Worm (Caenorhabditis elegans) whole organism, late embryonic: Measurements from ENCODE around the gene hmgr-1.

Source experiments
- C08G9.2 ChIP-seq: sonication (generic microtip); optimal IDR thresholded peaks from 2 replicates; lab custom pipeline; 2016; ENCODE audit warnings: mild to moderate bottlenecking, missing genetic modification characterization, moderate library complexity, missing compliant biosample characterization
- F13H6.1 ChIP-seq: sonication (generic microtip); optimal IDR thresholded peaks from 2 replicates; lab custom pipeline; 2016; ENCODE audit warnings: missing genetic modification characterization, missing compliant biosample characterization
- K09A11.1 ChIP-seq: sonication (generic microtip); optimal IDR thresholded peaks from 2 replicates; lab custom pipeline; 2017; ENCODE audit warnings: antibody characterized with exemption, mild to moderate bottlenecking, missing genetic modification characterization, missing compliant biosample characterization; ENCODE audit not compliant: insufficient read depth
- Y22D7AL.16 ChIP-seq: sonication (generic microtip); optimal IDR thresholded peaks from 2 replicates; lab custom pipeline; 2016; ENCODE audit warnings: missing genetic modification characterization, missing compliant biosample characterization
- ahr-1 ChIP-seq: sonication (generic microtip); optimal IDR thresholded peaks from 2 replicates; lab custom pipeline; 2016; ENCODE audit warnings: missing genetic modification characterization, missing compliant biosample characterization
- ceh-14 ChIP-seq: sonication (generic microtip); optimal IDR thresholded peaks from 2 replicates; lab custom pipeline; 2016; ENCODE audit warnings: missing genotype, missing genetic modification characterization, missing compliant biosample characterization
- ceh-18 ChIP-seq: sonication (generic microtip); optimal IDR thresholded peaks from 2 replicates; lab custom pipeline; 2016; ENCODE audit warnings: missing genetic modification characterization, missing compliant biosample characterization
- ceh-19 ChIP-seq: fragments of 200-800 bp; sonication (Bioruptor generic); optimal IDR thresholded peaks from 2 replicates; lab custom pipeline; 2018; ENCODE audit warnings: mild to moderate bottlenecking, missing genetic modification characterization, missing compliant biosample characterization
- ceh-2 ChIP-seq: sonication (generic microtip); optimal IDR thresholded peaks from 2 replicates; lab custom pipeline; 2016; ENCODE audit warnings: missing genotype, missing genetic modification characterization, missing compliant biosample characterization
- ceh-24 ChIP-seq: sonication (generic microtip); optimal IDR thresholded peaks from 2 replicates; lab custom pipeline; 2016; ENCODE audit warnings: mild to moderate bottlenecking, missing genetic modification characterization, missing compliant biosample characterization
- ceh-48 ChIP-seq: sonication (generic microtip); optimal IDR thresholded peaks from 2 replicates; lab custom pipeline; 2016; ENCODE audit warnings: missing genetic modification characterization, inconsistent platforms, missing compliant biosample characterization
- ceh-6 ChIP-seq: fragments of 200-800 bp; sonication (Bioruptor generic); optimal IDR thresholded peaks from 2 replicates; lab custom pipeline; 2018; ENCODE audit warnings: mild to moderate bottlenecking, missing genetic modification characterization, missing compliant biosample characterization
- dmd-4 ChIP-seq: sonication (generic microtip); optimal IDR thresholded peaks from 2 replicates; lab custom pipeline; 2016; ENCODE audit warnings: borderline replicate concordance, missing genetic modification characterization, missing compliant biosample characterization
- dve-1 ChIP-seq: sonication (generic microtip); optimal IDR thresholded peaks from 2 replicates; lab custom pipeline; 2017; ENCODE audit warnings: antibody characterized with exemption, mild to moderate bottlenecking, missing genetic modification characterization, missing compliant biosample characterization
- fax-1 ChIP-seq: sonication (generic microtip); optimal IDR thresholded peaks from 2 replicates; lab custom pipeline; 2016; ENCODE audit warnings: missing genotype, missing genetic modification characterization, missing compliant biosample characterization
- hlh-8 ChIP-seq: sonication (generic microtip); optimal IDR thresholded peaks from 2 replicates; lab custom pipeline; 2016; ENCODE audit warnings: missing genotype, missing genetic modification characterization, missing compliant biosample characterization
- lim-6 ChIP-seq: sonication (generic microtip); optimal IDR thresholded peaks from 2 replicates; lab custom pipeline; 2016; ENCODE audit warnings: missing genetic modification characterization, missing compliant biosample characterization
- lin-11 ChIP-seq: fragments of 200-800 bp; sonication (Bioruptor generic); optimal IDR thresholded peaks from 2 replicates; lab custom pipeline; 2018; ENCODE audit warnings: mild to moderate bottlenecking, missing genetic modification characterization, missing compliant biosample characterization
- madf-2 ChIP-seq: sonication (generic microtip); optimal IDR thresholded peaks from 2 replicates; lab custom pipeline; 2017; ENCODE audit warnings: missing genetic modification characterization, missing compliant biosample characterization
- nfya-1 ChIP-seq: sonication (generic microtip); optimal IDR thresholded peaks from 2 replicates; lab custom pipeline; 2017; ENCODE audit warnings: missing genetic modification characterization, mild to moderate bottlenecking, missing compliant biosample characterization, antibody characterized with exemption, moderate library complexity
- npax-4 ChIP-seq: sonication (generic microtip); optimal IDR thresholded peaks from 2 replicates; lab custom pipeline; 2016; ENCODE audit warnings: missing genetic modification characterization, missing compliant biosample characterization
- pag-3 ChIP-seq: sonication (generic microtip); optimal IDR thresholded peaks from 2 replicates; lab custom pipeline; 2016; ENCODE audit warnings: missing compliant biosample characterization, missing genetic modification characterization, borderline replicate concordance
- pat-9 ChIP-seq: fragments of 200-800 bp; sonication (Bioruptor generic); optimal IDR thresholded peaks from 2 replicates; lab custom pipeline; 2018; ENCODE audit warnings: mild to moderate bottlenecking, missing genetic modification characterization, moderate library complexity, missing compliant biosample characterization
- pax-1 ChIP-seq: fragments of 150-350 bp; optimal IDR thresholded peaks from 2 replicates; lab custom pipeline; 2014; ENCODE audit warnings: missing biosample characterization, missing genetic modification characterization
- pros-1 ChIP-seq: fragments of 150-350 bp; optimal IDR thresholded peaks from 2 replicates; lab custom pipeline; 2014; ENCODE audit warnings: missing biosample characterization, missing genetic modification reagents, missing genetic modification characterization
- sox-2 ChIP-seq: fragments of 200-800 bp; sonication (Bioruptor generic); IDR thresholded peaks from 2 replicates; pipeline ENCODE4 v1.3.6; 2022; ENCODE audit warnings: missing genetic modification reagents, missing genetic modification characterization, missing compliant biosample characterization
- sox-4 ChIP-seq: sonication (generic microtip); optimal IDR thresholded peaks from 2 replicates; lab custom pipeline; 2017; ENCODE audit warnings: mild to moderate bottlenecking, missing genetic modification characterization, inconsistent platforms, missing compliant biosample characterization
- syd-9 ChIP-seq: sonication (generic microtip); optimal IDR thresholded peaks from 2 replicates; lab custom pipeline; 2016; ENCODE audit warnings: mild to moderate bottlenecking, missing genetic modification characterization, moderate library complexity, missing compliant biosample characterization
- unc-3 ChIP-seq, 2 experiments: fragments of 200-800 bp in 1 of 2; sonication (Bioruptor generic) in 1 of 2; sonication (generic microtip) in 1 of 2; conservative IDR thresholded peaks in 1 of 2; optimal IDR thresholded peaks in 1 of 2; 2 replicates each; pipeline versions ENCODE4 v1.3.6 to Lab custom; 2016 to 2022; ENCODE audit warnings: missing compliant biosample characterization in 2 of 2, missing genetic modification characterization in 2 of 2, missing genetic modification reagents in 1 of 2
- unc-55 ChIP-seq: sonication (generic microtip); optimal IDR thresholded peaks from 2 replicates; lab custom pipeline; 2017; ENCODE audit warnings: missing biosample characterization, missing genetic modification reagents, missing genetic modification characterization
- unc-86 ChIP-seq: sonication (generic microtip); optimal IDR thresholded peaks from 2 replicates; lab custom pipeline; 2016; ENCODE audit warnings: missing genetic modification characterization, missing compliant biosample characterization
- zip-5 ChIP-seq: sonication (generic microtip); optimal IDR thresholded peaks from 2 replicates; lab custom pipeline; 2016; ENCODE audit warnings: missing genetic modification characterization, missing compliant biosample characterization

The hmgr-1 gene

ce11 chrIII:7317354-7317753 is 41.9 kb upstream of the hmgr-1 start:
- TF ChIP-seq ceh-19 (GFP tag; lab: Kevin White, UChicago) (peak; percentile 33), pax-1 (tag; lab: Kevin White, UChicago) (peak; percentile 14), ceh-18 (no peak)

ce11 chrIII:7319390-7319789 is 39.9 kb upstream of the hmgr-1 start, which contains the start of gene F56C9.8:
Gene F56C9.8, minus strand, starts transcription at chrIII:7319509.
- TF ChIP-seq C08G9.2 (tag; lab: Kevin White, UChicago) = no peak
- no peak for TF ChIP-seq unc-55 (GFP tag; lab: Kevin White, UChicago)
- TF ChIP-seq ceh-48 (tag; lab: Kevin White, UChicago) = no peak
- no peak for TF ChIP-seq ceh-2 (tag; lab: Kevin White, UChicago)
- TF ChIP-seq sox-2 (GFP tag; lab: Robert Waterston, UW) = no peak
- TF ChIP-seq zip-5 (tag; lab: Kevin White, UChicago) = no peak
- no peak for TF ChIP-seq dmd-4 (tag; lab: Kevin White, UChicago)

- no peak for TF ChIP-seq ahr-1 (tag; lab: Kevin White, UChicago)
- TF ChIP-seq ceh-14 = no peak
- no peak for TF ChIP-seq dve-1 (tag; lab: Kevin White, UChicago)
- no peak for TF ChIP-seq unc-3 (GFP tag; conservative IDR thresholded peaks at IDR 0.05; lab: Robert Waterston, UW)
- no peak for TF ChIP-seq unc-3 (tag; optimal IDR thresholded peaks at IDR 0.05; lab: Kevin White, UChicago)
- no peak for TF ChIP-seq pros-1 (tag; lab: Kevin White, UChicago)
- TF ChIP-seq nfya-1 (tag; lab: Kevin White, UChicago) = no peak
- TF ChIP-seq pag-3 (tag; lab: Kevin White, UChicago) = no peak
- no peak for TF ChIP-seq npax-4
- no peak for TF ChIP-seq sox-2 (GFP tag; lab: Robert Waterston, UW)
- TF ChIP-seq Y22D7AL.16 (tag; lab: Kevin White, UChicago) = no peak
- no peak for TF ChIP-seq fax-1 (tag; lab: Kevin White, UChicago)
- no peak for TF ChIP-seq ceh-6 (GFP tag; lab: Kevin White, UChicago)
- TF ChIP-seq lim-6 (tag; lab: Kevin White, UChicago) = no peak
- no peak for TF ChIP-seq madf-2
- TF ChIP-seq ceh-48 (tag; lab: Kevin White, UChicago) = no peak
Measured at ce11 chrIII:7322018-7322417, 37.3 kb upstream of the hmgr-1 start.

ce11 chrIII:7323331-7323730 is 36.0 kb upstream of the hmgr-1 start:
- no peak for TF ChIP-seq sox-4 (tag; lab: Kevin White, UChicago)
- TF ChIP-seq C08G9.2 (tag; lab: Kevin White, UChicago) = no peak

ce11 chrIII:7329155-7329732 is 30.1 kb upstream of the hmgr-1 start, which contains the start of gene lab-2:
Gene lab-2, minus strand, starts transcription at chrIII:7329607.
- TF ChIP-seq ceh-19 (GFP tag; lab: Kevin White, UChicago) (no peak), lin-11 (tag; lab: Kevin White, UChicago) (no peak), syd-9 (tag; lab: Kevin White, UChicago) (no peak), F13H6.1 (tag; lab: Kevin White, UChicago) (no peak), unc-3 (GFP tag; conservative IDR thresholded peaks at IDR 0.05; lab: Robert Waterston, UW) (no peak), unc-3 (tag; optimal IDR thresholded peaks at IDR 0.05; lab: Kevin White, UChicago) (no peak), hlh-8 (tag; lab: Kevin White, UChicago) (no peak), pat-9 (tag; lab: Kevin White, UChicago) (no peak), ceh-24 (no peak), dmd-4 (tag; lab: Kevin White, UChicago) (no peak), unc-86 (tag; lab: Kevin White, UChicago) (no peak), ceh-2 (tag; lab: Kevin White, UChicago) (no peak), K09A11.1 (tag; lab: Kevin White, UChicago) (no peak)
